Worm (Caenorhabditis elegans): Measurements from ENCODE around the gene Y54E2A.8.
A peak's percentile ranks its signal among the peaks of the same experiment; 100 is the strongest.

Y54E2A.8 gene

ce11 chrII:14739143-14739542 lies 39.0 kb upstream of the Y54E2A.8 start, which contains the start of gene npr-34:
Gene npr-34 (minus strand): TSS chrII:14739243.
- TF ChIP-seq ceh-27 (GFP tag; optimal IDR thresholded peaks at IDR 0.05) (no peak), fkh-3 (tag; optimal IDR thresholded peaks at IDR 0.05) (no peak), lin-26 (GFP tag; IDR thresholded peaks at IDR 0.05) (no peak), B0336.3 (GFP tag; IDR thresholded peaks at IDR 0.05) (no peak), egl-44 (GFP tag; IDR thresholded peaks at IDR 0.05) (no peak), nhr-27 (tag; optimal IDR thresholded peaks at IDR 0.05) (no peak), sdz-38 (tag; optimal IDR thresholded peaks at IDR 0.05) (no peak), zim-3 (tag; optimal IDR thresholded peaks at IDR 0.05) (no peak)

- TF ChIP-seq rpc-1 (optimal IDR thresholded peaks at IDR 0.05): no peak
- no peak for TF ChIP-seq rpc-1 (tag; optimal IDR thresholded peaks at IDR 0.05)
- TF ChIP-seq nfya-1 (tag; optimal IDR thresholded peaks at IDR 0.05; ENCODE audit: borderline replicate concordance, insufficient read depth): no peak
- no peak for TF ChIP-seq madf-6 (GFP tag; IDR thresholded peaks at IDR 0.05)
- no peak for TF ChIP-seq ztf-26 (tag; optimal IDR thresholded peaks at IDR 0.05)
- TF ChIP-seq mel-28 (tag; optimal IDR thresholded peaks at IDR 0.05; ENCODE audit: borderline replicate concordance): no peak
- no peak for TF ChIP-seq K11D2.4 (GFP tag; IDR thresholded peaks at IDR 0.05)
- no peak for TF ChIP-seq him-1 (tag; optimal IDR thresholded peaks at IDR 0.05)
- no peak for TF ChIP-seq ztf-28 (GFP tag; IDR thresholded peaks at IDR 0.05)
These were observed 33.0 kb upstream of the Y54E2A.8 start for ce11 chrII:14745127-14745526.

ce11 chrII:14752187-14752959 lies 25.8 kb upstream of the Y54E2A.8 start, which contains the start of gene smg-9:
Gene smg-9 (minus strand): TSS chrII:14752849.
- peak; percentile 56; the same call in 1 of the 2 replicates for TF ChIP-seq zfh-2 (GFP tag; conservative IDR thresholded peaks at IDR 0.05)
- no peak for TF ChIP-seq T07F8.4 (tag; optimal IDR thresholded peaks at IDR 0.05)
- TF ChIP-seq madf-6 (GFP tag; IDR thresholded peaks at IDR 0.05): peak; percentile 79
- TF ChIP-seq lsl-1 (GFP tag; optimal IDR thresholded peaks at IDR 0.05): peak; percentile 81
- peak; percentile 43 for TF ChIP-seq madf-8 (GFP tag; conservative IDR thresholded peaks at IDR 0.05)
- peak; percentile 75 for TF ChIP-seq F33H1.4 (GFP tag; IDR thresholded peaks at IDR 0.05)
- TF ChIP-seq hmg-1.2 (GFP tag; IDR thresholded peaks at IDR 0.05): peak; percentile 13; the same call in 1 of the 2 replicates
- peak; percentile 32; the same call in 1 of the 2 replicates for TF ChIP-seq hsf-1 (GFP tag; IDR thresholded peaks at IDR 0.05)
- no peak for TF ChIP-seq ekl-4 (GFP tag; IDR thresholded peaks at IDR 0.05)
- TF ChIP-seq efl-1 (GFP tag; optimal IDR thresholded peaks at IDR 0.05): peak; percentile 80
- TF ChIP-seq lin-35 (GFP tag; optimal IDR thresholded peaks at IDR 0.05): peak in 1 of 3 experiments; percentile 26
- TF ChIP-seq xnd-1 (tag; optimal IDR thresholded peaks at IDR 0.05): peak; percentile 71
- TF ChIP-seq aptf-2 (GFP tag; conservative IDR thresholded peaks at IDR 0.05): no peak
- peak; percentile 67 for TF ChIP-seq Y53G8AR.9 (GFP tag; conservative IDR thresholded peaks at IDR 0.05)
- TF ChIP-seq F49E8.2 (tag; optimal IDR thresholded peaks at IDR 0.05; ENCODE audit: insufficient read depth): peak; percentile 51
- no peak for TF ChIP-seq ceh-40 (GFP tag; IDR thresholded peaks at IDR 0.05)
- TF ChIP-seq him-1 (tag; optimal IDR thresholded peaks at IDR 0.05): no peak
- peak; percentile 27 for TF ChIP-seq lin-54 (GFP tag; optimal IDR thresholded peaks at IDR 0.05)
- TF ChIP-seq snpc-1.3 (tag; optimal IDR thresholded peaks at IDR 0.05; ENCODE audit: insufficient read depth): peak; percentile 13
- no peak for TF ChIP-seq mel-28 (tag; optimal IDR thresholded peaks at IDR 0.05; ENCODE audit: borderline replicate concordance)
- 0 out of 2 replicates have a peak, but pooled peaks have one; percentile 32 for TF ChIP-seq D2030.7 (GFP tag; IDR thresholded peaks at IDR 0.05)
- peak; percentile 7 for TF ChIP-seq dpl-1 (GFP tag; optimal IDR thresholded peaks at IDR 0.05)
- TF ChIP-seq snpc-1.1 (tag; optimal IDR thresholded peaks at IDR 0.05; ENCODE audit: insufficient read depth): peak; percentile 11
